Worm (Caenorhabditis elegans) whole organism, L4/young adult: ENCODE data around the gene C25E10.17.

Experiments used
- W03F9.2 ChIP-seq: fragments of 150-350 bp; optimal IDR thresholded peaks from 2 replicates; lab custom pipeline; 2014; ENCODE audit warnings: missing biosample characterization, missing genetic modification characterization
- dao-5 ChIP-seq: sonication (generic microtip); optimal IDR thresholded peaks from 2 replicates; lab custom pipeline; 2016; ENCODE audit warnings: missing genotype, missing genetic modification characterization, moderate library complexity, missing compliant biosample characterization

ce11 chrV:9041030-9041429 is 6.4 kb downstream of the C25E10.17 start, which contains the start of gene cyp-33B1:
- TF ChIP-seq W03F9.2 (tag; lab: Kevin White, UChicago) (no peak), dao-5 (tag; lab: Kevin White, UChicago) (no peak)
